Fruit fly (Drosophila melanogaster) whole organism, embryonic: Measurements from ENCODE around the gene pes.

Source experiments
- Atf6 ChIP-seq: fragments of 200-800 bp; sonication (Bioruptor generic); IDR thresholded peaks from 2 replicates; pipeline ENCODE4 v1.3.6; 2022; ENCODE audit warnings: missing biosample characterization, missing genetic modification characterization
- CG10979 ChIP-seq: fragments of 200-800 bp; sonication (Bioruptor generic); optimal IDR thresholded peaks from 2 replicates; lab custom pipeline; 2018; ENCODE audit warnings: missing biosample characterization, mild to moderate bottlenecking, missing genetic modification characterization, moderate library complexity
- CG12659 ChIP-seq: fragments of 200-800 bp; sonication (Bioruptor generic); optimal IDR thresholded peaks from 3 replicates; lab custom pipeline; 2017; ENCODE audit warnings: mild to moderate bottlenecking, missing biosample characterization, missing genetic modification reagents, missing genetic modification characterization
- CG17328 ChIP-seq: fragments of 200-800 bp; sonication (Bioruptor generic); IDR thresholded peaks from 2 replicates; pipeline ENCODE4 v1.3.6; 2022; ENCODE audit warnings: missing biosample characterization, missing genetic modification characterization
- CG17361 ChIP-seq: fragments of 200-800 bp; sonication (Bioruptor generic); IDR thresholded peaks from 3 replicates; pipeline ENCODE4 v1.3.6; 2022; ENCODE audit warnings: missing biosample characterization, missing genetic modification characterization
- CG17802 ChIP-seq: fragments of 200-800 bp; sonication (Bioruptor generic); optimal IDR thresholded peaks from 2 replicates; lab custom pipeline; 2018; ENCODE audit warnings: missing biosample characterization, mild to moderate bottlenecking, missing genetic modification characterization, moderate library complexity
- CG17829 ChIP-seq: fragments of 200-800 bp; optimal IDR thresholded peaks from 2 replicates; lab custom pipeline; 2019; ENCODE audit warnings: missing biosample characterization, mild to moderate bottlenecking, missing genetic modification characterization, moderate library complexity
- CG17912 ChIP-seq: fragments of 200-800 bp; sonication (Bioruptor generic); optimal IDR thresholded peaks from 2 replicates; lab custom pipeline; 2018; ENCODE audit warnings: missing biosample characterization, mild to moderate bottlenecking, missing genetic modification characterization
- CG2678 ChIP-seq: fragments of 200-800 bp; sonication (Bioruptor generic); optimal IDR thresholded peaks from 3 replicates; lab custom pipeline; 2019; ENCODE audit warnings: missing biosample characterization, mild to moderate bottlenecking, missing genetic modification characterization, moderate library complexity
- CG2889 ChIP-seq: fragments of 200-800 bp; sonication (Bioruptor generic); IDR thresholded peaks from 3 replicates; pipeline ENCODE4 v1.3.6; 2022; ENCODE audit warnings: missing biosample characterization, missing genetic modification characterization
- CG31365 ChIP-seq: fragments of 200-800 bp; sonication (Bioruptor generic); optimal IDR thresholded peaks from 2 replicates; lab custom pipeline; 2018; ENCODE audit warnings: missing biosample characterization, mild to moderate bottlenecking, missing genetic modification characterization
- CG3726 ChIP-seq: fragments of 200-800 bp; sonication (Bioruptor generic); IDR thresholded peaks from 3 replicates; pipeline ENCODE4, ENCODE4 v1.3.6; 2022; ENCODE audit warnings: missing biosample characterization, missing genetic modification characterization
- CG4820 ChIP-seq: fragments of 200-800 bp; sonication (Bioruptor generic); optimal IDR thresholded peaks from 3 replicates; lab custom pipeline; 2016; ENCODE audit warnings: missing biosample characterization, missing genetic modification characterization
- CG5245 ChIP-seq: fragments of 200-800 bp; sonication (Bioruptor generic); optimal IDR thresholded peaks from 3 replicates; lab custom pipeline; 2016; ENCODE audit warnings: missing biosample characterization, missing genetic modification characterization
- CG7839 ChIP-seq: fragments of 200-800 bp; sonication (Bioruptor generic); optimal IDR thresholded peaks from 3 replicates; lab custom pipeline; 2018; ENCODE audit warnings: missing biosample characterization, mild to moderate bottlenecking, missing genetic modification characterization, moderate library complexity
- CG8290 ChIP-seq, 3 experiments: fragments of 200-800 bp; sonication (Bioruptor generic); optimal IDR thresholded peaks; 2 replicates each; lab custom pipeline; 2016 to 2019; ENCODE audit warnings: missing biosample characterization in 3 of 3, missing genetic modification characterization in 3 of 3, mild to moderate bottlenecking in 2 of 3, moderate library complexity in 1 of 3
- CG9797 ChIP-seq: fragments of 200-800 bp; sonication (Bioruptor generic); optimal IDR thresholded peaks from 3 replicates; lab custom pipeline; 2018; ENCODE audit warnings: missing biosample characterization, mild to moderate bottlenecking, missing genetic modification characterization
- CTCF ChIP-seq: fragments of 200-800 bp; sonication (Bioruptor generic); optimal IDR thresholded peaks from 2 replicates; lab custom pipeline; 2017; ENCODE audit warnings: missing biosample characterization, mild to moderate bottlenecking, missing genetic modification characterization, moderate library complexity
- Deaf1 ChIP-seq: fragments of 200-800 bp; optimal IDR thresholded peaks from 3 replicates; lab custom pipeline; 2019; ENCODE audit warnings: missing biosample characterization, mild to moderate bottlenecking, missing genetic modification characterization, moderate library complexity
- Dll ChIP-seq: fragments of 200-800 bp; sonication (Bioruptor generic); IDR thresholded peaks from 4 replicates; pipeline ENCODE4 v1.3.6; 2022; ENCODE audit warnings: missing biosample characterization, missing genetic modification characterization; ENCODE audit not compliant: partially characterized antibody
- Ets97D ChIP-seq: fragments of 200-800 bp; sonication (Bioruptor generic); optimal IDR thresholded peaks from 3 replicates; lab custom pipeline; 2016; ENCODE audit warnings: missing biosample characterization, missing genetic modification characterization
- Fer2 ChIP-seq: fragments of 200-800 bp; sonication (Bioruptor generic); optimal IDR thresholded peaks from 2 replicates; lab custom pipeline; 2018; ENCODE audit warnings: missing biosample characterization, mild to moderate bottlenecking, missing genetic modification characterization, moderate library complexity
- GATAe ChIP-seq: fragments of 200-800 bp; sonication (Bioruptor generic); conservative IDR thresholded peaks from 2 replicates; pipeline ENCODE4 v1.3.6; 2022; ENCODE audit warnings: missing biosample characterization, missing genetic modification characterization
- HLH54F ChIP-seq: fragments of 200-800 bp; sonication (Bioruptor generic); optimal IDR thresholded peaks from 3 replicates; lab custom pipeline; 2016; ENCODE audit warnings: missing biosample characterization, missing genetic modification characterization
- HLHmδ ChIP-seq: fragments of 200-800 bp; sonication (Bioruptor generic); optimal IDR thresholded peaks from 2 replicates; lab custom pipeline; 2018; ENCODE audit warnings: missing biosample characterization, mild to moderate bottlenecking, missing genetic modification characterization, moderate library complexity
- Hmr ChIP-seq: fragments of 200-800 bp; sonication (Bioruptor generic); optimal IDR thresholded peaks from 3 replicates; lab custom pipeline; 2017; ENCODE audit warnings: mild to moderate bottlenecking, missing biosample characterization, missing genetic modification reagents, missing genetic modification characterization
- Hr39 ChIP-seq: fragments of >200 bp; optimal IDR thresholded peaks from 2 replicates; lab custom pipeline; 2017
- Hr78 ChIP-seq, 2 experiments: fragments of 200-800 bp in 1 of 2; fragments of >200 bp in 1 of 2; sonication (Bioruptor generic) in 1 of 2; optimal IDR thresholded peaks; 2 replicates each; lab custom pipeline; 2017 to 2019; ENCODE audit warnings: missing biosample characterization in 2 of 2, missing genetic modification characterization in 2 of 2, mild to moderate bottlenecking in 1 of 2, moderate library complexity in 1 of 2
- Lhr ChIP-seq: fragments of 200-800 bp; sonication (Bioruptor generic); optimal IDR thresholded peaks from 3 replicates; lab custom pipeline; 2017; ENCODE audit warnings: mild to moderate bottlenecking, missing biosample characterization, missing genetic modification reagents, missing genetic modification characterization
- Lim3 ChIP-seq: fragments of 200-800 bp; sonication (Bioruptor generic); IDR thresholded peaks from 2 replicates; pipeline ENCODE4 v1.3.6; 2022; ENCODE audit warnings: missing biosample characterization, missing genetic modification characterization
- Mes4 ChIP-seq: fragments of 200-800 bp; sonication (Bioruptor generic); optimal IDR thresholded peaks from 2 replicates; lab custom pipeline; 2016; ENCODE audit warnings: missing biosample characterization, missing genetic modification characterization
- Mrtf ChIP-seq: fragments of 200-800 bp; sonication (Bioruptor generic); IDR thresholded peaks from 3 replicates; pipeline ENCODE4 v1.3.6; 2022; ENCODE audit warnings: missing biosample characterization, missing genetic modification characterization
- NC2β ChIP-seq: fragments of 200-800 bp; sonication (Bioruptor generic); optimal IDR thresholded peaks from 2 replicates; lab custom pipeline; 2016; ENCODE audit warnings: missing biosample characterization, missing genetic modification characterization
- bcd ChIP-seq: fragments of 200-800 bp; sonication (Bioruptor generic); optimal IDR thresholded peaks from 2 replicates; lab custom pipeline; 2017; ENCODE audit warnings: missing biosample characterization, mild to moderate bottlenecking, missing genetic modification characterization
- chinmo ChIP-seq: fragments of 200-800 bp; sonication (Bioruptor generic); IDR thresholded peaks from 4 replicates; pipeline ENCODE4 v1.3.6; 2022; ENCODE audit warnings: missing biosample characterization, missing genetic modification characterization; ENCODE audit not compliant: partially characterized antibody
- exex ChIP-seq: fragments of 200-800 bp; sonication (Bioruptor generic); optimal IDR thresholded peaks from 4 replicates; lab custom pipeline; 2018; ENCODE audit warnings: missing biosample characterization, mild to moderate bottlenecking, missing genetic modification characterization, moderate library complexity
- grau ChIP-seq: fragments of 200-800 bp; optimal IDR thresholded peaks from 3 replicates; lab custom pipeline; 2019; ENCODE audit warnings: missing biosample characterization, mild to moderate bottlenecking, missing genetic modification characterization, moderate library complexity
- gsb ChIP-seq: fragments of 200-800 bp; sonication (Bioruptor generic); IDR thresholded peaks from 2 replicates; pipeline ENCODE4 v1.3.6; 2022; ENCODE audit warnings: missing biosample characterization, missing genetic modification characterization
- hb ChIP-seq: fragments of 200-800 bp; sonication (Bioruptor generic); IDR thresholded peaks from 3 replicates; pipeline ENCODE4 v1.3.6; 2022; ENCODE audit warnings: missing biosample characterization, missing genetic modification characterization; ENCODE audit not compliant: partially characterized antibody
- hbn ChIP-seq: fragments of 200-800 bp; sonication (Bioruptor generic); IDR thresholded peaks from 2 replicates; pipeline ENCODE4 v1.3.6; 2022; ENCODE audit warnings: missing biosample characterization, missing genetic modification characterization; ENCODE audit not compliant: partially characterized antibody
- hth ChIP-seq: fragments of >200 bp; optimal IDR thresholded peaks from 2 replicates; lab custom pipeline; 2017; ENCODE audit warnings: inconsistent platforms
- jing ChIP-seq: fragments of 200-800 bp; sonication (Bioruptor generic); optimal IDR thresholded peaks from 2 replicates; lab custom pipeline; 2018; ENCODE audit warnings: missing biosample characterization, mild to moderate bottlenecking, missing genetic modification characterization
- ken ChIP-seq: fragments of 200-800 bp; sonication (Bioruptor generic); IDR thresholded peaks from 3 replicates; pipeline ENCODE4 v1.3.6; 2022; ENCODE audit warnings: missing biosample characterization, missing genetic modification characterization
- kni ChIP-seq: fragments of 200-800 bp; sonication (Bioruptor generic); optimal IDR thresholded peaks from 3 replicates; lab custom pipeline; 2017; ENCODE audit warnings: mild to moderate bottlenecking, missing biosample characterization, missing genetic modification reagents, missing genetic modification characterization
- nom ChIP-seq: fragments of 200-800 bp; sonication (Bioruptor generic); optimal IDR thresholded peaks from 2 replicates; lab custom pipeline; 2017; ENCODE audit warnings: missing biosample characterization, missing genetic modification characterization, mild to moderate bottlenecking, moderate library complexity, missing genetic modification reagents
- prd ChIP-seq, 3 experiments: fragments of >200 bp in 2 of 3; fragments of 200-800 bp in 1 of 3; sonication (Bioruptor generic) in 1 of 3; optimal IDR thresholded peaks in 2 of 3; IDR thresholded peaks in 1 of 3; 2 replicates in 2 of 3; 3 replicates in 1 of 3; pipeline versions ENCODE4 v1.3.6 to Lab custom; 2017 to 2022; ENCODE audit warnings: missing biosample characterization in 1 of 3, missing genetic modification characterization in 1 of 3
- pros ChIP-seq: fragments of 200-800 bp; sonication (Bioruptor generic); optimal IDR thresholded peaks from 3 replicates; lab custom pipeline; 2019; ENCODE audit warnings: missing biosample characterization, mild to moderate bottlenecking, missing genetic modification characterization, moderate library complexity
- row ChIP-seq: fragments of 200-800 bp; sonication (Bioruptor generic); IDR thresholded peaks from 3 replicates; pipeline ENCODE4 v1.3.6; 2022; ENCODE audit warnings: missing biosample characterization, missing genetic modification characterization
- slbo ChIP-seq: fragments of 200-800 bp; sonication (Bioruptor generic); IDR thresholded peaks from 2 replicates; pipeline ENCODE4 v1.3.6; 2022; ENCODE audit warnings: missing biosample characterization, missing genetic modification characterization
- tin ChIP-seq: fragments of 200-800 bp; sonication (Bioruptor generic); optimal IDR thresholded peaks from 3 replicates; lab custom pipeline; 2016; ENCODE audit warnings: missing biosample characterization, missing genetic modification characterization
- unc-4 ChIP-seq: fragments of 200-800 bp; sonication (Bioruptor generic); IDR thresholded peaks from 2 replicates; pipeline ENCODE4 v1.3.6; 2022; ENCODE audit warnings: missing biosample characterization, missing genetic modification characterization; ENCODE audit not compliant: partially characterized antibody
- wdn ChIP-seq: fragments of 200-800 bp; sonication (Bioruptor generic); IDR thresholded peaks from 2 replicates; pipeline ENCODE4 v1.3.6; 2022; ENCODE audit warnings: missing biosample characterization, missing genetic modification characterization

pes gene

dm6 chr2L:7998655-7999054 lies 4.7 kb upstream of the pes start, which contains the start of gene Sirup (continued):
- TF ChIP-seq Hmr (GFP tag; lab: Kevin White, UChicago) (peak; percentile 56), CG17829 (tag; lab: Kevin White, UChicago) (peak; percentile 20), bcd (GFP tag; lab: Kevin White, UChicago) (peak; percentile 36), ken (GFP tag; lab: Robert Waterston, UW) (no peak; the same call in 2 of the 3 replicates), gsb (no peak), hbn (no peak), CG17361 (no peak), CG17328 (GFP tag; lab: Robert Waterston, UW) (peak; percentile 35; the same call in 1 of the 2 replicates), Deaf1 (tag; lab: Kevin White, UChicago) (no peak), CG8290 (GFP tag; optimal IDR thresholded peaks at IDR 0.05; lab: Kevin White, UChicago) (no peak), CG8290 (tag; optimal IDR thresholded peaks at IDR 0.05; lab: Kevin White, UChicago) (peak in 1 of 2 experiments; percentile 28), HLH54F (GFP tag; lab: Kevin White, UChicago) (no peak), CG2678 (tag; lab: Kevin White, UChicago) (no peak), prd (optimal IDR thresholded peaks at IDR 0.05; lab: Kevin White, UChicago) (no peak), prd (GFP tag; IDR thresholded peaks at IDR 0.05; lab: Robert Waterston, UW) (peak; percentile 19; the same call in 1 of the 3 replicates), Lim3 (GFP tag; lab: Robert Waterston, UW) (no peak), Lhr (GFP tag; lab: Kevin White, UChicago) (peak; percentile 79), row (GFP tag; lab: Robert Waterston, UW) (peak; percentile 25; the same call in 2 of the 3 replicates), kni (GFP tag; lab: Kevin White, UChicago) (no peak), hth (no peak), CTCF (peak; percentile 70), CG5245 (GFP tag; lab: Kevin White, UChicago) (no peak), CG17912 (GFP tag; lab: Kevin White, UChicago) (peak; percentile 11), hb (GFP tag; lab: Robert Waterston, UW) (no peak), Dll (GFP tag; lab: Robert Waterston, UW) (peak; percentile 19; the same call in 1 of the 4 replicates), chinmo (peak; percentile 49; the same call in 1 of the 4 replicates), nom (peak; percentile 58), jing (GFP tag; lab: Kevin White, UChicago) (no peak), Fer2 (tag; lab: Kevin White, UChicago) (no peak), Hr39 (lab: Kevin White, UChicago) (no peak), unc-4 (GFP tag; lab: Robert Waterston, UW) (peak; percentile 39), NC2β (GFP tag; lab: Kevin White, UChicago) (peak; percentile 18), CG3726 (GFP tag; lab: Robert Waterston, UW) (no peak), CG31365 (tag; lab: Kevin White, UChicago) (no peak), CG4820 (no peak), tin (no peak), grau (no peak), Ets97D (GFP tag; lab: Kevin White, UChicago) (peak; percentile 76), CG10979 (tag; lab: Kevin White, UChicago) (no peak), CG9797 (peak; percentile 50), Mrtf (GFP tag; lab: Robert Waterston, UW) (no peak), CG12659 (GFP tag; lab: Kevin White, UChicago) (peak; percentile 32), CG2889 (GFP tag; lab: Robert Waterston, UW) (no peak)

DNA sequence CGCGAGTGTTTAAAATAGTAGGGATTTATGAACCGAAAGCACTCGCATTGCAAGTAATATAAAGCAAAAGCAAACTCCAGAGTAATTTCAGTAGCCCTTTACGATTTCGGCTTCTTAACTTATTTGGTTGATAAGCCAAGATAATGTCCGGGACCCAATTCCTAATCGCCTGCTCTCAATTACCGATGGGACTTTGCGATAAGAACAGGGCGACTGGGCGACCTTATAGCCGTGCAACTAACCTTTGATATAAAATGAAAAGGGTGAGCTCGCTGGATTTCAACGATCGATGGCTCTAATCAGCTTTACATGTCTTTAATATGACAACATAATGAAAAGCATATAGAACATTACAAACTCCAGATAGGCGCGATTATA lies 4.1 kb upstream of the pes start, which contains the start of gene CG7227:
TSS of gene CG7227 (minus strand) at position 72 of the 378 bp plus-strand sequence.
- 0 out of 2 replicates have a peak, but pooled peaks have one; percentile 16 for TF ChIP-seq Atf6 (GFP tag; lab: Robert Waterston, UW)
- TF ChIP-seq GATAe (GFP tag; lab: Robert Waterston, UW), result 0 out of 2 replicates have a peak, but pooled peaks have one; percentile 11
- peak in 1 of 2 experiments; percentile 98 for TF ChIP-seq Hr78 (GFP tag; optimal IDR thresholded peaks at IDR 0.05; lab: Kevin White, UChicago)
- TF ChIP-seq slbo (GFP tag; lab: Robert Waterston, UW), result no peak
- TF ChIP-seq Mes4 (GFP tag; lab: Kevin White, UChicago), result no peak
- TF ChIP-seq wdn (GFP tag; lab: Robert Waterston, UW), result no peak
- TF ChIP-seq HLHmδ (GFP tag; lab: Kevin White, UChicago), result peak; percentile 40
- no peak for TF ChIP-seq CG7839 (tag; lab: Kevin White, UChicago)
- no peak for TF ChIP-seq CG17802 (tag; lab: Kevin White, UChicago)
- peak; percentile 97 for TF ChIP-seq exex (tag; lab: Kevin White, UChicago)
- peak; percentile 35 for TF ChIP-seq pros (GFP tag; lab: Kevin White, UChicago)
